Worm (Caenorhabditis elegans) whole organism, young adult: ENCODE data around the gene mai-2.

Experiments used
- B0261.1 ChIP-seq: sonication (generic microtip); optimal IDR thresholded peaks from 2 replicates; lab custom pipeline; 2016; ENCODE audit warnings: mild to moderate bottlenecking, missing genetic modification characterization, moderate library complexity, missing compliant biosample characterization
- C17E4.6 ChIP-seq: fragments of 200-800 bp; sonication (Bioruptor generic); IDR thresholded peaks from 2 replicates; pipeline ENCODE4 v1.3.6; 2022; ENCODE audit warnings: missing genetic modification reagents, missing genetic modification characterization, missing compliant biosample characterization
- F22D6.2 ChIP-seq: sonication (generic microtip); optimal IDR thresholded peaks from 2 replicates; lab custom pipeline; 2016; ENCODE audit warnings: mild to moderate bottlenecking, missing genetic modification characterization, missing compliant biosample characterization
- F52B5.7 ChIP-seq: sonication (generic microtip); optimal IDR thresholded peaks from 2 replicates; lab custom pipeline; 2016; ENCODE audit warnings: mild to moderate bottlenecking, missing genetic modification characterization, missing compliant biosample characterization
- K11D2.4 ChIP-seq: fragments of 200-800 bp; sonication (Bioruptor generic); IDR thresholded peaks from 2 replicates; pipeline ENCODE4 v1.3.6; 2022; ENCODE audit warnings: missing genetic modification reagents, missing genetic modification characterization, missing compliant biosample characterization
- K12H6.12 ChIP-seq: fragments of 200-800 bp; sonication (Bioruptor generic); optimal IDR thresholded peaks from 2 replicates; lab custom pipeline; 2018; ENCODE audit warnings: mild to moderate bottlenecking, missing genetic modification characterization, missing compliant biosample characterization
- T26A5.8 ChIP-seq: sonication (generic microtip); optimal IDR thresholded peaks from 2 replicates; lab custom pipeline; 2016; ENCODE audit warnings: missing genetic modification characterization, missing compliant biosample characterization
- Y53F4B.3 ChIP-seq: fragments of 200-800 bp; sonication (Bioruptor generic); IDR thresholded peaks from 2 replicates; pipeline ENCODE4 v1.3.6; 2022; ENCODE audit warnings: missing genetic modification reagents, missing genetic modification characterization, missing compliant biosample characterization
- Y95B8A.8 ChIP-seq: fragments of 200-800 bp; sonication (Bioruptor generic); IDR thresholded peaks from 2 replicates; pipeline ENCODE4 v1.3.6; 2022; ENCODE audit warnings: missing genetic modification reagents, missing genetic modification characterization, missing compliant biosample characterization
- ZK185.1 ChIP-seq: sonication (generic microtip); optimal IDR thresholded peaks from 2 replicates; lab custom pipeline; 2016; ENCODE audit warnings: mild to moderate bottlenecking, missing genetic modification characterization, missing compliant biosample characterization; ENCODE audit not compliant: poor library complexity, severe bottlenecking
- akir-1 ChIP-seq: fragments of 200-800 bp; sonication (Bioruptor generic); optimal IDR thresholded peaks from 2 replicates; lab custom pipeline; 2018; ENCODE audit warnings: mild to moderate bottlenecking, missing genetic modification characterization, moderate library complexity, missing compliant biosample characterization
- ama-1 ChIP-seq, 3 experiments: fragments of 150-350 bp in 1 of 3; sonication (generic microtip) in 2 of 3; optimal IDR thresholded peaks; 2 replicates each; lab custom pipeline; 2014 to 2018; ENCODE audit warnings: missing biosample characterization in 2 of 3, missing genetic modification characterization in 2 of 3, missing genetic modification reagents in 2 of 3
- aptf-2 ChIP-seq: fragments of 200-800 bp; sonication (Bioruptor generic); conservative IDR thresholded peaks from 2 replicates; pipeline ENCODE4 v1.3.6; 2022; ENCODE audit warnings: missing genetic modification reagents, missing genetic modification characterization, missing compliant biosample characterization
- aptf-3 ChIP-seq: fragments of 200-800 bp; sonication (Bioruptor generic); IDR thresholded peaks from 2 replicates; pipeline ENCODE4 v1.3.6; 2022; ENCODE audit warnings: missing genetic modification characterization, missing compliant biosample characterization
- bed-2 ChIP-seq: fragments of 200-800 bp; sonication (Bioruptor generic); IDR thresholded peaks from 2 replicates; pipeline ENCODE4 v1.3.6; 2022; ENCODE audit warnings: missing genetic modification reagents, missing genetic modification characterization, missing compliant biosample characterization
- cebp-2 ChIP-seq: fragments of 200-800 bp; sonication (Bioruptor generic); IDR thresholded peaks from 2 replicates; pipeline ENCODE4 v1.3.6; 2022; ENCODE audit warnings: missing genetic modification characterization, missing compliant biosample characterization
- ceh-40 ChIP-seq: fragments of 200-800 bp; sonication (Bioruptor generic); IDR thresholded peaks from 2 replicates; pipeline ENCODE4 v1.3.6; 2022; ENCODE audit warnings: missing genetic modification characterization, missing compliant biosample characterization
- ceh-58 ChIP-seq: fragments of 200-800 bp; sonication (Bioruptor generic); IDR thresholded peaks from 2 replicates; pipeline ENCODE4 v1.3.6; 2022; ENCODE audit warnings: missing genetic modification characterization, missing compliant biosample characterization
- efl-1 ChIP-seq: fragments of 150-350 bp; optimal IDR thresholded peaks from 2 replicates; lab custom pipeline; 2014; ENCODE audit warnings: missing biosample characterization, missing genetic modification reagents, missing genetic modification characterization
- egl-44 ChIP-seq: fragments of 200-800 bp; sonication (Bioruptor generic); IDR thresholded peaks from 2 replicates; pipeline ENCODE4 v1.3.6; 2022; ENCODE audit warnings: missing genetic modification reagents, missing genetic modification characterization, missing compliant biosample characterization
- ekl-4 ChIP-seq: fragments of 200-800 bp; sonication (Bioruptor generic); IDR thresholded peaks from 2 replicates; pipeline ENCODE4 v1.3.6; 2022; ENCODE audit warnings: missing genetic modification reagents, missing genetic modification characterization, missing compliant biosample characterization
- fkh-3 ChIP-seq: sonication (generic microtip); optimal IDR thresholded peaks from 2 replicates; lab custom pipeline; 2016; ENCODE audit warnings: mild to moderate bottlenecking, missing genetic modification characterization, missing compliant biosample characterization
- hlh-12 ChIP-seq: sonication (generic microtip); optimal IDR thresholded peaks from 2 replicates; lab custom pipeline; 2016; ENCODE audit warnings: missing genetic modification characterization, missing compliant biosample characterization
- hrde-1 ChIP-seq: sonication (generic microtip); optimal IDR thresholded peaks from 2 replicates; lab custom pipeline; 2016; ENCODE audit warnings: missing genetic modification characterization, mild to moderate bottlenecking, missing compliant biosample characterization, moderate library complexity, missing genotype, missing genetic modification reagents, borderline replicate concordance
- lag-1 ChIP-seq: fragments of 200-800 bp; sonication (Bioruptor generic); IDR thresholded peaks from 2 replicates; pipeline ENCODE4 v1.3.6; 2022; ENCODE audit warnings: missing genetic modification reagents, missing genetic modification characterization, missing compliant biosample characterization
- let-526 ChIP-seq: fragments of 200-800 bp; sonication (Bioruptor generic); IDR thresholded peaks from 2 replicates; pipeline ENCODE4 v1.3.6; 2022; ENCODE audit warnings: missing genetic modification reagents, missing genetic modification characterization, missing compliant biosample characterization
- let-607 ChIP-seq, 2 experiments: fragments of 200-800 bp in 1 of 2; sonication (Bioruptor generic) in 1 of 2; sonication (generic microtip) in 1 of 2; optimal IDR thresholded peaks; 2 replicates each; lab custom pipeline; 2016 to 2018; ENCODE audit warnings: mild to moderate bottlenecking in 2 of 2, missing compliant biosample characterization in 2 of 2, missing genetic modification characterization in 2 of 2, moderate library complexity in 2 of 2, missing genotype in 1 of 2
- lin-40 ChIP-seq: sonication (generic microtip); optimal IDR thresholded peaks from 2 replicates; lab custom pipeline; 2016; ENCODE audit warnings: missing genetic modification characterization, mild to moderate bottlenecking, missing compliant biosample characterization, missing genotype, missing genetic modification reagents
- lin-54 ChIP-seq: fragments of 200-800 bp; sonication (Bioruptor generic); optimal IDR thresholded peaks from 2 replicates; lab custom pipeline; 2018; ENCODE audit warnings: mild to moderate bottlenecking, missing genetic modification characterization, missing compliant biosample characterization
- lir-1 ChIP-seq: fragments of 200-800 bp; sonication (Bioruptor generic); conservative IDR thresholded peaks from 2 replicates; pipeline ENCODE4 v1.3.6; 2022; ENCODE audit warnings: missing genetic modification reagents, missing genetic modification characterization, missing compliant biosample characterization
- lsy-27 ChIP-seq: sonication (generic microtip); optimal IDR thresholded peaks from 2 replicates; lab custom pipeline; 2017; ENCODE audit warnings: missing genetic modification characterization, mild to moderate bottlenecking, missing compliant biosample characterization, antibody characterized with exemption, missing genotype, borderline replicate concordance; ENCODE audit not compliant: insufficient read depth
- madf-10 ChIP-seq: sonication (generic microtip); optimal IDR thresholded peaks from 2 replicates; lab custom pipeline; 2016; ENCODE audit warnings: mild to moderate bottlenecking, missing genetic modification characterization, missing compliant biosample characterization
- madf-8 ChIP-seq: fragments of 200-800 bp; sonication (Bioruptor generic); conservative IDR thresholded peaks from 2 replicates; pipeline ENCODE4 v1.3.6; 2022; ENCODE audit warnings: missing genetic modification reagents, missing genetic modification characterization, missing compliant biosample characterization
- mcd-1 ChIP-seq: fragments of 200-800 bp; sonication (Bioruptor generic); IDR thresholded peaks from 2 replicates; pipeline ENCODE4 v1.3.6; 2022; ENCODE audit warnings: missing genetic modification reagents, missing genetic modification characterization, missing compliant biosample characterization
- mxl-1 ChIP-seq: sonication (generic microtip); optimal IDR thresholded peaks from 2 replicates; lab custom pipeline; 2016; ENCODE audit warnings: missing genetic modification characterization, missing compliant biosample characterization
- nfyb-1 ChIP-seq: fragments of 200-800 bp; sonication (Bioruptor generic); IDR thresholded peaks from 2 replicates; pipeline ENCODE4 v1.3.6; 2022; ENCODE audit warnings: missing genetic modification reagents, missing genetic modification characterization, missing compliant biosample characterization
- nhr-120 ChIP-seq: fragments of 200-800 bp; sonication (Bioruptor generic); IDR thresholded peaks from 2 replicates; pipeline ENCODE4 v1.3.6; 2022; ENCODE audit warnings: missing genetic modification characterization, missing compliant biosample characterization
- nhr-27 ChIP-seq: fragments of 200-800 bp; sonication (Bioruptor generic); optimal IDR thresholded peaks from 2 replicates; lab custom pipeline; 2018; ENCODE audit warnings: mild to moderate bottlenecking, missing genetic modification characterization, moderate library complexity, missing compliant biosample characterization
- nhr-80 ChIP-seq: sonication (generic microtip); optimal IDR thresholded peaks from 2 replicates; lab custom pipeline; 2016; ENCODE audit warnings: missing genetic modification characterization, missing compliant biosample characterization
- repo-1 ChIP-seq: sonication (generic microtip); optimal IDR thresholded peaks from 2 replicates; lab custom pipeline; 2017; ENCODE audit warnings: mild to moderate bottlenecking, missing genetic modification characterization, missing compliant biosample characterization
- sea-2 ChIP-seq: fragments of 200-800 bp; sonication (Bioruptor generic); IDR thresholded peaks from 2 replicates; pipeline ENCODE4 v1.3.6; 2022; ENCODE audit warnings: missing genetic modification characterization, missing compliant biosample characterization
- snpc-1.1 ChIP-seq: sonication (generic microtip); optimal IDR thresholded peaks from 2 replicates; lab custom pipeline; 2017; ENCODE audit warnings: missing genetic modification characterization, mild to moderate bottlenecking, missing compliant biosample characterization, antibody characterized with exemption, moderate library complexity, missing genotype, missing genetic modification reagents; ENCODE audit not compliant: insufficient read depth
- tbp1 ChIP-seq: fragments of 200-800 bp; sonication (Bioruptor generic); optimal IDR thresholded peaks from 2 replicates; lab custom pipeline; 2018; ENCODE audit warnings: mild to moderate bottlenecking, missing genetic modification characterization, missing compliant biosample characterization
- tbx-9 ChIP-seq: sonication (generic microtip); optimal IDR thresholded peaks from 2 replicates; lab custom pipeline; 2016; ENCODE audit warnings: borderline replicate concordance, missing genetic modification characterization, inconsistent platforms, missing compliant biosample characterization
- unc-130 ChIP-seq: sonication (generic microtip); optimal IDR thresholded peaks from 2 replicates; lab custom pipeline; 2016; ENCODE audit warnings: missing genetic modification reagents, missing genetic modification characterization, missing compliant biosample characterization
- zfh-2 ChIP-seq: fragments of 200-800 bp; sonication (Bioruptor generic); conservative IDR thresholded peaks from 2 replicates; pipeline ENCODE4 v1.3.6; 2022; ENCODE audit warnings: missing genetic modification reagents, missing genetic modification characterization, missing compliant biosample characterization
- zim-3 ChIP-seq: sonication (generic microtip); optimal IDR thresholded peaks from 2 replicates; lab custom pipeline; 2017; ENCODE audit warnings: mild to moderate bottlenecking, missing genetic modification characterization, moderate library complexity, missing compliant biosample characterization
- ztf-25 ChIP-seq: fragments of 200-800 bp; sonication (Bioruptor generic); IDR thresholded peaks from 2 replicates; pipeline ENCODE4 v1.3.6; 2022; ENCODE audit warnings: missing genetic modification reagents, missing genetic modification characterization, missing compliant biosample characterization
- ztf-6 ChIP-seq: fragments of 200-800 bp; sonication (Bioruptor generic); IDR thresholded peaks from 2 replicates; pipeline ENCODE4 v1.3.6; 2022; ENCODE audit warnings: missing genetic modification reagents, missing genetic modification characterization, missing compliant biosample characterization

Gene mai-2

DNA sequence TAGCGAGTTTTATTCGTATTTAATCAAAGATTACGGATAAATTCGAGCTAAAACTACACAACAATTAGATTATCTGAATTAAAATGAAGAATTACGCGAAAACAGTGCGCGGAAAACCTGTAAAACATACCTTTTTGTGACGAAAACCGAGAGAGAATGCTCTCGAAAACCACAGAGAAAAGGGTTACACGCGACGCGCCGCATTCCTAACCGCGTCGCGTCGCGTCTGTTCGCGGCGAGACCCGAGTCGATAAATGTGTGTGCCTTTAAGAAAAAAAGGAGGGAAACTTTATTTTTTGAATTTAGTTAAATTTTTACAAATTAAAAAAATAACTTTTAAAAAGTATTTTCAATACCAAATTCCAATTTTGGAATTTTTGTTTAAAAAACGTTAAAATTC lies 47.0 kb upstream of the mai-2 start, which contains the start of gene hrpa-1 (continued):
- TF ChIP-seq sea-2 (GFP tag; lab: Robert Waterston, UW) (no peak), let-607 (tag; optimal IDR thresholded peaks at IDR 0.05; lab: Kevin White, UChicago) (peak in 1 of 2 experiments; percentile 30), Y53F4B.3 (GFP tag; lab: Robert Waterston, UW) (no peak), ZK185.1 (tag; lab: Kevin White, UChicago) (no peak), nhr-120 (GFP tag; lab: Robert Waterston, UW) (no peak), unc-130 (GFP tag; lab: Kevin White, UChicago) (no peak), mxl-1 (no peak), madf-10 (tag; lab: Kevin White, UChicago) (peak; percentile 51), nfyb-1 (0 out of 2 replicates have a peak, but pooled peaks have one; percentile 14), lin-40 (peak; percentile 71), aptf-3 (GFP tag; lab: Robert Waterston, UW) (no peak), ceh-58 (no peak), hlh-12 (no peak), K12H6.12 (tag; lab: Kevin White, UChicago) (no peak), ztf-6 (GFP tag; lab: Robert Waterston, UW) (no peak), nhr-80 (tag; lab: Kevin White, UChicago) (no peak), ztf-25 (GFP tag; lab: Robert Waterston, UW) (no peak), T26A5.8 (tag; lab: Kevin White, UChicago) (no peak), ekl-4 (GFP tag; lab: Robert Waterston, UW) (no peak; the same call in 1 of the 2 replicates), ama-1 (optimal IDR thresholded peaks at IDR 0.05; lab: Kevin White, UChicago) (no peak), ama-1 (GFP tag; optimal IDR thresholded peaks at IDR 0.05; lab: Kevin White, UChicago) (no peak), fkh-3 (no peak), mcd-1 (peak; percentile 87), efl-1 (GFP tag; lab: Kevin White, UChicago) (peak; percentile 76), B0261.1 (tag; lab: Kevin White, UChicago) (no peak), F22D6.2 (tag; lab: Kevin White, UChicago) (no peak), tbx-9 (tag; lab: Kevin White, UChicago) (no peak), snpc-1.1 (tag; lab: Kevin White, UChicago) (peak; percentile 4), lir-1 (peak; percentile 62), akir-1 (GFP tag; lab: Kevin White, UChicago) (no peak), lag-1 (GFP tag; lab: Robert Waterston, UW) (no peak), lsy-27 (tag; lab: Kevin White, UChicago) (no peak), repo-1 (tag; lab: Kevin White, UChicago) (no peak), lin-54 (GFP tag; lab: Kevin White, UChicago) (peak; percentile 85), let-526 (no peak), egl-44 (GFP tag; lab: Robert Waterston, UW) (no peak), tbp1 (GFP tag; lab: Kevin White, UChicago) (peak; percentile 56), C17E4.6 (GFP tag; lab: Robert Waterston, UW) (no peak), F52B5.7 (tag; lab: Kevin White, UChicago) (no peak), zim-3 (no peak), Y95B8A.8 (GFP tag; lab: Robert Waterston, UW) (peak; percentile 26; the same call in 1 of the 2 replicates), bed-2 (GFP tag; lab: Robert Waterston, UW) (no peak), K11D2.4 (GFP tag; lab: Robert Waterston, UW) (peak; percentile 55; the same call in 1 of the 2 replicates), zfh-2 (no peak), nhr-27 (tag; lab: Kevin White, UChicago) (no peak), hrde-1 (tag; lab: Kevin White, UChicago) (no peak), madf-8 (no peak), cebp-2 (no peak), ceh-40 (no peak), aptf-2 (no peak)
